Worm (Caenorhabditis elegans): ENCODE results near the gene nmt-1.

nmt-1 gene

DNA sequence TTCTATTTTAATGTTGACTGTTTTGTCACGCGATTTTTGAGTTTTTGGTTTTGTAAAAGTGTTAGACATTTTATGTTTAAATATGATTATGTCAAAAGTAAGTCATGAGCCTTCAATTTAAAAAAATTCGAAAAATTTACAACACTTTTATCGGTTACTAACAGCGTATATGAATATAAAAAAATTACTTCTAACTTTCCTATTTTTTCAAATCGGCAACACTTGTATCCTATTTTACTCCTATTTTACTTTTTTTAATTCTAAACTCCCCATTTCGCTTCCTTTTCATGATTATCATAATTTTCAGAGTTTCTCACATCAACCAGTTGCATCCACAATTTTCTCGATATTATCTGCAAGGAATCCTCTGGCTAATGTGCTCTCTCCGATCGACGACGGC is 2.2 kb upstream of the nmt-1 start, which contains the start of gene kin-18:
TSS of gene kin-18 (plus strand) at position 301 of the 400 bp plus-strand sequence.
- no peak for TF ChIP-seq W03F9.2 (tag; optimal IDR thresholded peaks at IDR 0.05)
- TF ChIP-seq him-1 (tag; optimal IDR thresholded peaks at IDR 0.05), result no peak
- TF ChIP-seq dao-5 (tag; optimal IDR thresholded peaks at IDR 0.05), result no peak

DNA sequence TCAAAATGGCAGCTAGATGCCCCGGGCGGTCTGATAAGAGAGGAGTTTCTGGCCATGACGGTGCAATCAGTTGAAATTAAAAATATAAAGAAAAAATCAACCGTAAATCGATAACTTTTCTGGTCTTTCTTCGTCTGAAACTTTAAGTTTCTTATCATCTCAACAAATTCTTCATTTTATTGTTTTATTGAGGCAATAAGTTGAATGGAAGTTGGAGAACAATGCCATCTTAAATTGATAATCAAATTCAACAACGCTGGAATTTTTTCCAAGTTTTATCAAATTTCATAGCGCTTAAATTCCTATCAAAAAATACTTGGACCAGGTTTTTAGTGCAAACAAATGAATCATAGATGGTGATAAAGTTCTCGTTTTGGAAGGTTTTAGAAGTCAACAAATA is 850 bp upstream of the nmt-1 start:
- no peak for TF ChIP-seq dao-5 (tag; optimal IDR thresholded peaks at IDR 0.05)
- no peak for TF ChIP-seq him-1 (tag; optimal IDR thresholded peaks at IDR 0.05)
- TF ChIP-seq W03F9.2 (tag; optimal IDR thresholded peaks at IDR 0.05), result no peak

ce11 chrIII:6110187-6110586 is 5.9 kb downstream of the nmt-1 start:
- no peak for TF ChIP-seq him-1 (tag; optimal IDR thresholded peaks at IDR 0.05)
- no peak for TF ChIP-seq W03F9.2 (tag; optimal IDR thresholded peaks at IDR 0.05)
- TF ChIP-seq dao-5 (tag; optimal IDR thresholded peaks at IDR 0.05), result no peak

DNA sequence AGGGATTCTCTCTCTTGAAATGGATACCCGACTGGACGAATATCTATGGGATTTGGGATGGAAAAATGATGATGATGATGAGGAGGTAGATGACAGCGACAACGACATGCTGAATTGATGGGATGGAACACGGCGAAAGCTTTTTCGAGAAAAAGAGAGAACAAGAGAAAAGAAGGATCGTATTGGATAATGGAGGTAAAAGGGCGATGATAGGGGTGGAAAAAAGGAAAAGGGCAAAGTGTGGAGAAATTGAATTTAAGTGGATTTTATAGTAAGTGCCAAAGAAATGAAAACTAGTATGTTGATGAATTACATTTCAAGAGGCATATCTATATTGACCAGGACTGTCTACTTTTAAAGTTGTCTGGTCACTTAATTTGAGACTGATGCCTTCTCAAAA is 10.2 kb downstream of the nmt-1 start:
- no peak for TF ChIP-seq him-1 (tag; optimal IDR thresholded peaks at IDR 0.05)
- TF ChIP-seq dao-5 (tag; optimal IDR thresholded peaks at IDR 0.05), result no peak
- no peak for TF ChIP-seq W03F9.2 (tag; optimal IDR thresholded peaks at IDR 0.05)

ce11 chrIII:6102762-6103161 is 13.4 kb downstream of the nmt-1 start, which contains the start of gene C05D10.4:
TSS of gene C05D10.4 (minus strand) at chrIII:6102862.
- TF ChIP-seq dao-5 (tag; optimal IDR thresholded peaks at IDR 0.05) (no peak), him-1 (tag; optimal IDR thresholded peaks at IDR 0.05) (no peak), W03F9.2 (tag; optimal IDR thresholded peaks at IDR 0.05) (no peak)

ce11 chrIII:6095654-6096053 is 20.5 kb downstream of the nmt-1 start:
- TF ChIP-seq dao-5 (tag; optimal IDR thresholded peaks at IDR 0.05) (no peak), him-1 (tag; optimal IDR thresholded peaks at IDR 0.05) (no peak), W03F9.2 (tag; optimal IDR thresholded peaks at IDR 0.05) (no peak)

DNA sequence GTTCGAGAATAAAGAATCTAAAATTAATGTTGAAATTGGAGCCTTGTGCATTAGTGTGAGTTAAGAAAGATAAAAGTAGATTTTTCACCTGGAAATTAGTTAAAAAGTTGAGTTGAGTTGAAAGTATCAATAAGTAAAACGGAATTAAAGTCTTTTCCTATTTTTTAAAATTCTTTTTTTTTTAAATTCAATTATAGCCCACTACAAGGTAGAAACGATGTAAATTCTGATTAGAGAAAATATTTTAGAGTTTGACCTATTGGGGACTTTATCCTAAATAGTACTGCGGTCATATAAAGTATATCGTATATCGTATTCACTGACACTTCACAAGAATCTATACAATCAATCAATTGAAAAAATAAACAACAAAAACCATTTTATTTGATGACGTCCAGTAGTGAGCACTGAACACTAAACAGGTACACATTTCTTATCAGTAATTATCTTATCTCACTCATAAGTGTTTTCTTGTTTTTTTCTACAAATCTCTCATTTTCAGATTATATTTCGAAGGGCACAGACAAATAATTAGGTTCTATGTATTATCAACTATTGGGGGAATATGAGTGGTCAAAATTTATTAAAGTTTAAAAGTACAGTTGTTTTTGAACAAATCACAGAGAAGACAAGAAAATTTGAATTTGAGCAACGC is 28.3 kb downstream of the nmt-1 start, which contains the start of gene wht-1:
TSS of gene wht-1 (minus strand) at position 51 of the 655 bp plus-strand sequence.
- no peak for TF ChIP-seq him-1 (tag; optimal IDR thresholded peaks at IDR 0.05)
- TF ChIP-seq dao-5 (tag; optimal IDR thresholded peaks at IDR 0.05), result no peak
- TF ChIP-seq W03F9.2 (tag; optimal IDR thresholded peaks at IDR 0.05), result no peak

- TF ChIP-seq dao-5 (tag; optimal IDR thresholded peaks at IDR 0.05) (no peak), him-1 (tag; optimal IDR thresholded peaks at IDR 0.05) (no peak), W03F9.2 (tag; optimal IDR thresholded peaks at IDR 0.05) (no peak)
Observed at ce11 chrIII:6085311-6085710, 30.8 kb downstream of the nmt-1 start.

ce11 chrIII:6080263-6080662 is 35.9 kb downstream of the nmt-1 start, which contains the start of gene attf-4:
TSS of gene attf-4 (plus strand) at chrIII:6080563.
- TF ChIP-seq him-1 (tag; optimal IDR thresholded peaks at IDR 0.05) (no peak), W03F9.2 (tag; optimal IDR thresholded peaks at IDR 0.05) (no peak), dao-5 (tag; optimal IDR thresholded peaks at IDR 0.05) (no peak)

- TF ChIP-seq him-1 (tag; optimal IDR thresholded peaks at IDR 0.05) (no peak), W03F9.2 (tag; optimal IDR thresholded peaks at IDR 0.05) (no peak), dao-5 (tag; optimal IDR thresholded peaks at IDR 0.05) (no peak)
Observed at ce11 chrIII:6078917-6079316, 37.2 kb downstream of the nmt-1 start.

DNA sequence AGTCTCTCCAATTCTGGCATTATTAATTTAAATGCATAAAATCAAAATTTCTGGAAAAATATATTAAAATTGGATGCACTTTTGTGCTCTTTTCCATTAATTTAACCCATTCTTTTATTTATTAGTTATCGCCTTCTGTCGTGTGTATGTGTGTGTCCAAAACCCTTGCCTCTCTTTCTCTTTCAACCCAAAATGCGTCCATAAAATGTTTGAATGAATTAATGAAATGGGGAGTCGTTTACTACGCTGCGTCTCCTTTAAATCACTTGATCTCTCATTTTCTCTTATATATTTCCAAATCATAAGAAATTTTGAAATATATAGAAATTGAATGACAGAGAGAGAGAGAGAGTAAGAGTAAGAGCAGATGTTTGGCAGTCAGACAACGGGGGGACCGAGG is 38.2 kb downstream of the nmt-1 start:
- TF ChIP-seq him-1 (tag; optimal IDR thresholded peaks at IDR 0.05) (no peak), W03F9.2 (tag; optimal IDR thresholded peaks at IDR 0.05) (no peak), dao-5 (tag; optimal IDR thresholded peaks at IDR 0.05) (no peak)

DNA sequence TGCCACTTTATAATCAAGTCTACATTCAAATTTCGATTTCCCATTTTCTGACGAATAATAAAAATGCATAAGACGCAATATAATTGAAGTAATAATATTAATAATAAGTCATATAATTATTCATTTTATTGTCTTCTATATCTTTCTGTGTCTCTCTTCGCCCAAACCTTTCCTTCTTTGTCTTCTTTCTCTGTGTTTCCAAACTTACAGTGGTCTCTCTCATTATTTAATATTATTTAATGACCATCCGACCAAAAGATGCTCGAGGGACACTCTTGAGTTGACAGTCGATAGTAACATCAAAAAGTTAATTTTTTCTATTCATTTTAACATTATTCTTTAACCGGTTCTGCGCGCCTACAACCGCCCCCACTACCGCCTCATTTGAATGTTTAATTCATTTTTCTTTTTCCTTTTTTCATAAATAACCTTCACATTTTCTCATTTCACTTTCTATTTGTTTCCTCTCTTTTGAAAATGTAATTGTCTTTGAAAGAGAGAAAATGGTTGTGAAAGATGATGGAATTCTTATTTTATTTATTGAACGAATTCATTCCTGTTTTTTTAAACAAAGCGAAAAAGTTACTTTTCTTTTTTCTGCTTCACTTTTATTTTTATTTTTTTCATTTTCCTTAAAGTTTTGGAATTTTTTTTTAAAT is 42.3 kb downstream of the nmt-1 start:
- no peak for TF ChIP-seq dao-5 (tag; optimal IDR thresholded peaks at IDR 0.05)
- TF ChIP-seq him-1 (tag; optimal IDR thresholded peaks at IDR 0.05), result no peak
- TF ChIP-seq W03F9.2 (tag; optimal IDR thresholded peaks at IDR 0.05), result no peak

DNA sequence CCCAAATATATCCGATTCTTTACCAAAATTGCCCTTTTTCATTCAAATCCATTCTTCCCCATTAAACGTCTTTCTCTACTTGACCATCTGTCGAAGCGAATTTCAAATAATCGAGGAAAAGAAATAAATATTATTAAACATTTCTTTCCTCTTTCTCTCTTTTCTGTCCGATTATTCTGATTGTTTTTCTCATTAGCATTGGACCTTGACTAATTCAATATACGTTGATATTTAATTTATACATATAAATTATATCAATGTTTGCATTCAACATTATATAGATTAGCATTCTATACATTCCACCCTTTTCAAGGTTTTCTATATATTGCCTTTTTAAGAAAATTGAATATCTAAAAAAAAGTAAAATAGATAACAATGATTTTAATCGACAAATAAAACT is 43.2 kb downstream of the nmt-1 start:
- no peak for TF ChIP-seq him-1 (tag; optimal IDR thresholded peaks at IDR 0.05)
- no peak for TF ChIP-seq dao-5 (tag; optimal IDR thresholded peaks at IDR 0.05)
- no peak for TF ChIP-seq W03F9.2 (tag; optimal IDR thresholded peaks at IDR 0.05)

DNA sequence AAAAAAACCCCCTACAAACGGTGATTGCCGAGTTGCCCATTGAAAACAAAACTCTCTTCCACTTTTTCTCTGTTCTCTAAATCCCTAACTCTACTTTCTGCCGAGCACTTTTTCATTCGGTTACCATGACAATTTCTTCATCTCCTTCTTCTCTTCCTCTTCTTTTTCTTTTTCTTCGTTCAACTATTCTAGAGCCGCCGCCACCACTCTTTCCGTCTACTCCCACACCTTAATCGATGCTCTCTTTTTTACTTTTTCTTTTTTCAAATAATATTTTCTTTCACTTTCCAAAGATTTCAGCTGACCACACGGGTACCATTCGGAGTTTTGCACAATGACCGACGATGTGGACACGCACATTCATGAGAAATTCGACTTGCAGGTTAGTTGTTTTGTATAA is 48.6 kb downstream of the nmt-1 start, which contains the start of gene mapk-15:
TSS of gene mapk-15 (plus strand) at position 301 of the 400 bp plus-strand sequence.
- TF ChIP-seq dao-5 (tag; optimal IDR thresholded peaks at IDR 0.05) (no peak), W03F9.2 (tag; optimal IDR thresholded peaks at IDR 0.05) (no peak), him-1 (tag; optimal IDR thresholded peaks at IDR 0.05) (no peak)

Measured in whole organism, L4/young adult.